Fruit fly (Drosophila melanogaster) whole organism, adult: ENCODE data around the gene OtopLb.
A peak's percentile ranks its signal among the peaks of the same experiment; 100 is the strongest.

Source experiments
- CG12768 ChIP-seq: fragments of 200-800 bp; sonication (Bioruptor generic); optimal IDR thresholded peaks from 2 replicates; lab custom pipeline; 2017; ENCODE audit warnings: missing biosample characterization, missing genetic modification characterization, mild to moderate bottlenecking, moderate library complexity, missing genetic modification reagents
- CG14711 ChIP-seq: fragments of 200-800 bp; sonication (Bioruptor generic); optimal IDR thresholded peaks from 2 replicates; lab custom pipeline; 2018; ENCODE audit warnings: missing biosample characterization, mild to moderate bottlenecking, missing genetic modification characterization, moderate library complexity
- CG1620 ChIP-seq: fragments of 200-800 bp; sonication (Bioruptor generic); optimal IDR thresholded peaks from 2 replicates; lab custom pipeline; 2016; ENCODE audit warnings: missing biosample characterization, missing genetic modification characterization
- CG33017 ChIP-seq: fragments of 200-800 bp; sonication (Bioruptor generic); optimal IDR thresholded peaks from 2 replicates; lab custom pipeline; 2018; ENCODE audit warnings: missing biosample characterization, mild to moderate bottlenecking, missing genetic modification characterization, moderate library complexity
- CG5204 ChIP-seq: fragments of 200-800 bp; sonication (Bioruptor generic); optimal IDR thresholded peaks from 2 replicates; lab custom pipeline; 2016; ENCODE audit warnings: missing biosample characterization, missing genetic modification characterization
- CG7045 ChIP-seq: fragments of 200-800 bp; sonication (Bioruptor generic); optimal IDR thresholded peaks from 2 replicates; lab custom pipeline; 2017; ENCODE audit warnings: missing biosample characterization, mild to moderate bottlenecking, missing genetic modification characterization
- cic ChIP-seq: fragments of 200-800 bp; sonication (Bioruptor generic); optimal IDR thresholded peaks from 2 replicates; lab custom pipeline; 2017; ENCODE audit warnings: missing biosample characterization, mild to moderate bottlenecking, missing genetic modification characterization, moderate library complexity
- cnc ChIP-seq, 2 experiments: fragments of >200 bp; optimal IDR thresholded peaks; 2 replicates each; lab custom pipeline; 2017
- kay ChIP-seq: fragments of 200-800 bp; sonication (Bioruptor generic); peaks from one replicate; lab custom pipeline; 2016; ENCODE audit warnings: missing biosample characterization, missing genetic modification characterization, borderline replicate concordance
- pad ChIP-seq: fragments of 200-800 bp; sonication (Bioruptor generic); optimal IDR thresholded peaks from 3 replicates; lab custom pipeline; 2017; ENCODE audit warnings: missing biosample characterization, missing genetic modification characterization, mild to moderate bottlenecking, moderate library complexity, missing genetic modification reagents
- tj ChIP-seq: fragments of 200-800 bp; sonication (Bioruptor generic); optimal IDR thresholded peaks from 3 replicates; lab custom pipeline; 2017; ENCODE audit warnings: missing biosample characterization, mild to moderate bottlenecking, missing genetic modification characterization, moderate library complexity
- toe ChIP-seq: fragments of 200-800 bp; sonication (Bioruptor generic); optimal IDR thresholded peaks from 2 replicates; lab custom pipeline; 2016; ENCODE audit warnings: missing biosample characterization, missing genetic modification characterization

dm6 chr2L:3298065-3298469 is 17.7 kb upstream of the OtopLb start:
- TF ChIP-seq pad, result no peak
- TF ChIP-seq CG7045 (GFP tag; lab: Kevin White, UChicago), result no peak
- no peak for TF ChIP-seq CG1620
- TF ChIP-seq kay, result no peak
- no peak for TF ChIP-seq toe
- TF ChIP-seq CG12768, result no peak
- no peak for TF ChIP-seq CG33017 (tag; lab: Kevin White, UChicago)
- TF ChIP-seq CG5204 (GFP tag; lab: Kevin White, UChicago), result no peak
- peak; percentile 1 for TF ChIP-seq cic
- TF ChIP-seq tj (GFP tag; lab: Kevin White, UChicago), result no peak
- no peak for TF ChIP-seq cnc (optimal IDR thresholded peaks at IDR 0.05; lab: Kevin White, UChicago)
- no peak for TF ChIP-seq CG14711 (tag; lab: Kevin White, UChicago)
